Worm (Caenorhabditis elegans): ENCODE results near the gene T19H5.7.

- TF ChIP-seq mes-4 (tag; optimal IDR thresholded peaks at IDR 0.05) (no peak), nfyb-1 (GFP tag; IDR thresholded peaks at IDR 0.05) (no peak), nhr-27 (tag; optimal IDR thresholded peaks at IDR 0.05) (no peak), somi-1 (GFP tag; optimal IDR thresholded peaks at IDR 0.05) (no peak), ceh-91 (GFP tag; IDR thresholded peaks at IDR 0.05) (no peak)
Observed at ce11 chrII:9468414-9468813, 11.5 kb downstream of the T19H5.7 start, which contains the start of gene chil-23.
